Worm (Caenorhabditis elegans): ENCODE data around the gene Y94H6A.7.
A peak's percentile ranks its signal among the peaks of the same experiment; 100 is the strongest.

The Y94H6A.7 gene

ce11 chrIV:2664901-2665201 lies 51.5 kb downstream of the Y94H6A.7 start (continued):
- peak; percentile 56 for TF ChIP-seq athp-1 (tag; optimal IDR thresholded peaks at IDR 0.05)
- no peak for TF ChIP-seq sptf-2 (GFP tag; optimal IDR thresholded peaks at IDR 0.05)
- TF ChIP-seq rec-8 (tag; optimal IDR thresholded peaks at IDR 0.05), result peak; percentile 30 to 79
- TF ChIP-seq atf-7 (tag; optimal IDR thresholded peaks at IDR 0.05), result peak; percentile 6
- TF ChIP-seq lsl-1 (GFP tag; optimal IDR thresholded peaks at IDR 0.05), result peak; percentile 16
- peak; percentile 38; the same call in 1 of the 2 replicates for TF ChIP-seq dox-1 (GFP tag; IDR thresholded peaks at IDR 0.05)
- TF ChIP-seq D2030.7 (GFP tag; IDR thresholded peaks at IDR 0.05), result peak; percentile 30; the same call in 1 of the 2 replicates
- TF ChIP-seq ceh-79 (tag; optimal IDR thresholded peaks at IDR 0.05), result no peak
- TF ChIP-seq rpc-1 (optimal IDR thresholded peaks at IDR 0.05), result peak; percentile 73
- peak; percentile 85 for TF ChIP-seq rpc-1 (tag; optimal IDR thresholded peaks at IDR 0.05)
- TF ChIP-seq dpff-1 (tag; optimal IDR thresholded peaks at IDR 0.05), result peak; percentile 25
- peak; percentile 87 for TF ChIP-seq ztf-25 (GFP tag; IDR thresholded peaks at IDR 0.05)
- TF ChIP-seq attf-5 (GFP tag; optimal IDR thresholded peaks at IDR 0.05), result peak; percentile 46
- TF ChIP-seq T07F8.4 (tag; optimal IDR thresholded peaks at IDR 0.05), result peak; percentile 24

- TF ChIP-seq aptf-3 (GFP tag; IDR thresholded peaks at IDR 0.05), result no peak
- TF ChIP-seq ztf-25 (GFP tag; IDR thresholded peaks at IDR 0.05), result peak; percentile 82
- TF ChIP-seq snpc-3.4 (tag; optimal IDR thresholded peaks at IDR 0.05), result peak; percentile 63
- no peak for TF ChIP-seq hlh-12 (tag; optimal IDR thresholded peaks at IDR 0.05)
- peak; percentile 27 for TF ChIP-seq zim-3 (tag; optimal IDR thresholded peaks at IDR 0.05)
- TF ChIP-seq akir-1 (GFP tag; optimal IDR thresholded peaks at IDR 0.05), result no peak
- TF ChIP-seq tlf-1 (GFP tag; optimal IDR thresholded peaks at IDR 0.05), result no peak
- TF ChIP-seq T26A5.8 (tag; optimal IDR thresholded peaks at IDR 0.05), result peak; percentile 53
- peak; percentile 24 for TF ChIP-seq ceh-79 (tag; optimal IDR thresholded peaks at IDR 0.05)
- TF ChIP-seq nfya-2 (GFP tag; IDR thresholded peaks at IDR 0.05), result no peak
- TF ChIP-seq lin-26 (GFP tag; IDR thresholded peaks at IDR 0.05), result peak; percentile 92
- peak; percentile 74 for TF ChIP-seq nhr-90 (tag; optimal IDR thresholded peaks at IDR 0.05)
- no peak for TF ChIP-seq ets-4 (GFP tag; optimal IDR thresholded peaks at IDR 0.05)
- TF ChIP-seq mxl-1 (tag; optimal IDR thresholded peaks at IDR 0.05), result peak; percentile 44
- peak; percentile 44 for TF ChIP-seq F23B12.7 (tag; optimal IDR thresholded peaks at IDR 0.05; ENCODE audit: insufficient read depth)
- TF ChIP-seq him-1 (tag; optimal IDR thresholded peaks at IDR 0.05), result peak; percentile 35
- no peak for TF ChIP-seq mes-4 (tag; optimal IDR thresholded peaks at IDR 0.05)
- no peak for TF ChIP-seq nhr-27 (tag; optimal IDR thresholded peaks at IDR 0.05)
- TF ChIP-seq hrde-1 (tag; optimal IDR thresholded peaks at IDR 0.05; ENCODE audit: borderline replicate concordance), result peak; percentile 28
- peak; percentile 29 for TF ChIP-seq somi-1 (GFP tag; optimal IDR thresholded peaks at IDR 0.05)
- TF ChIP-seq snpc-1.1 (tag; optimal IDR thresholded peaks at IDR 0.05; ENCODE audit: insufficient read depth), result peak; percentile 47
- peak; percentile 49 for TF ChIP-seq snpc-4 (GFP tag; optimal IDR thresholded peaks at IDR 0.05)
- TF ChIP-seq snpc-4 (tag; optimal IDR thresholded peaks at IDR 0.05), result peak in 1 of 4 experiments; percentile 27
- TF ChIP-seq rpc-1 (optimal IDR thresholded peaks at IDR 0.05), result peak; percentile 88
- TF ChIP-seq rpc-1 (tag; optimal IDR thresholded peaks at IDR 0.05), result peak; percentile 94
- TF ChIP-seq attf-5 (GFP tag; optimal IDR thresholded peaks at IDR 0.05), result peak; percentile 48
- peak; percentile 39 for TF ChIP-seq chd-7 (tag; optimal IDR thresholded peaks at IDR 0.05)
- no peak for TF ChIP-seq madf-10 (tag; optimal IDR thresholded peaks at IDR 0.05)
- TF ChIP-seq lin-54 (GFP tag; optimal IDR thresholded peaks at IDR 0.05), result peak; percentile 30
- TF ChIP-seq ZK185.1 (tag; optimal IDR thresholded peaks at IDR 0.05; ENCODE audit: poor library complexity, severe bottlenecking), result peak; percentile 31
- TF ChIP-seq attf-6 (GFP tag; IDR thresholded peaks at IDR 0.05), result no peak
- TF ChIP-seq F22D6.2 (tag; optimal IDR thresholded peaks at IDR 0.05), result no peak
- no peak for TF ChIP-seq zfh-2 (GFP tag; conservative IDR thresholded peaks at IDR 0.05)
- TF ChIP-seq cebp-1 (GFP tag; IDR thresholded peaks at IDR 0.05), result no peak
- peak; percentile 4 for TF ChIP-seq cebp-1 (tag; optimal IDR thresholded peaks at IDR 0.05)
- TF ChIP-seq die-1 (tag; optimal IDR thresholded peaks at IDR 0.05), result peak; percentile 78
Measured at ce11 chrIV:2663953-2664900, 52.1 kb downstream of the Y94H6A.7 start, which contains the start of gene Y69A2AR.31. Gene Y69A2AR.31 (minus strand): TSS chrIV:2664003.
